Fruit fly (Drosophila melanogaster) whole organism, embryonic: ENCODE results near the gene CG46427.

Experiments
- Adf1 ChIP-seq: fragments of 200-800 bp; sonication (Bioruptor generic); IDR thresholded peaks from 2 replicates; pipeline ENCODE4 v1.3.6; 2022; ENCODE audit warnings: missing biosample characterization, missing genetic modification characterization
- Atf6 ChIP-seq: fragments of 200-800 bp; sonication (Bioruptor generic); IDR thresholded peaks from 2 replicates; pipeline ENCODE4 v1.3.6; 2022; ENCODE audit warnings: missing biosample characterization, missing genetic modification characterization
- B-H1 ChIP-seq: fragments of 200-800 bp; sonication (Bioruptor generic); IDR thresholded peaks from 3 replicates; pipeline ENCODE4 v1.3.6; 2022; ENCODE audit warnings: missing biosample characterization, missing genetic modification characterization
- CG10431 ChIP-seq: fragments of 200-800 bp; sonication (Bioruptor generic); optimal IDR thresholded peaks from 3 replicates; lab custom pipeline; 2018; ENCODE audit warnings: missing biosample characterization, mild to moderate bottlenecking, missing genetic modification characterization
- CG10543 ChIP-seq: fragments of 200-800 bp; sonication (Bioruptor generic); optimal IDR thresholded peaks from 3 replicates; lab custom pipeline; 2017; ENCODE audit warnings: missing biosample characterization, mild to moderate bottlenecking, missing genetic modification characterization, moderate library complexity
- CG11398 ChIP-seq: fragments of 200-800 bp; sonication (Bioruptor generic); optimal IDR thresholded peaks from 2 replicates; lab custom pipeline; 2016; ENCODE audit warnings: missing biosample characterization, missing genetic modification characterization
- CG12659 ChIP-seq: fragments of 200-800 bp; sonication (Bioruptor generic); optimal IDR thresholded peaks from 3 replicates; lab custom pipeline; 2017; ENCODE audit warnings: mild to moderate bottlenecking, missing biosample characterization, missing genetic modification reagents, missing genetic modification characterization
- CG14860 ChIP-seq: fragments of 200-800 bp; sonication (Bioruptor generic); IDR thresholded peaks from 3 replicates; pipeline ENCODE4 v1.3.6; 2022; ENCODE audit warnings: missing biosample characterization, missing genetic modification characterization; ENCODE audit not compliant: partially characterized antibody
- CG2116 ChIP-seq: fragments of 200-800 bp; sonication (Bioruptor generic); optimal IDR thresholded peaks from 3 replicates; lab custom pipeline; 2018; ENCODE audit warnings: missing biosample characterization, mild to moderate bottlenecking, missing genetic modification characterization
- CG2120 ChIP-seq: fragments of 200-800 bp; sonication (Bioruptor generic); optimal IDR thresholded peaks from 3 replicates; lab custom pipeline; 2016; ENCODE audit warnings: missing biosample characterization, missing genetic modification characterization
- CG30020 ChIP-seq: fragments of 200-800 bp; optimal IDR thresholded peaks from 2 replicates; lab custom pipeline; 2019; ENCODE audit warnings: missing biosample characterization, mild to moderate bottlenecking, missing genetic modification characterization, moderate library complexity
- CG30403 ChIP-seq: fragments of 200-800 bp; sonication (Bioruptor generic); optimal IDR thresholded peaks from 3 replicates; lab custom pipeline; 2016; ENCODE audit warnings: missing biosample characterization, missing genetic modification characterization
- CG3065 ChIP-seq: fragments of 200-800 bp; sonication (Bioruptor generic); optimal IDR thresholded peaks from 2 replicates; lab custom pipeline; 2016; ENCODE audit warnings: missing biosample characterization, missing genetic modification characterization
- CG3726 ChIP-seq: fragments of 200-800 bp; sonication (Bioruptor generic); IDR thresholded peaks from 3 replicates; pipeline ENCODE4, ENCODE4 v1.3.6; 2022; ENCODE audit warnings: missing biosample characterization, missing genetic modification characterization
- CG3995 ChIP-seq: fragments of 200-800 bp; sonication (Bioruptor generic); optimal IDR thresholded peaks from 3 replicates; lab custom pipeline; 2016; ENCODE audit warnings: missing biosample characterization, missing genetic modification characterization
- CG4617 ChIP-seq: fragments of 200-800 bp; sonication (Bioruptor generic); optimal IDR thresholded peaks from 3 replicates; lab custom pipeline; 2016; ENCODE audit warnings: missing biosample characterization, missing genetic modification characterization, borderline replicate concordance
- CG6765 ChIP-seq: fragments of 200-800 bp; sonication (Bioruptor generic); optimal IDR thresholded peaks from 3 replicates; lab custom pipeline; 2017; ENCODE audit warnings: missing biosample characterization, mild to moderate bottlenecking, missing genetic modification characterization
- CG7987 ChIP-seq: fragments of 200-800 bp; sonication (Bioruptor generic); optimal IDR thresholded peaks from 2 replicates; lab custom pipeline; 2018; ENCODE audit warnings: missing biosample characterization, mild to moderate bottlenecking, missing genetic modification characterization, moderate library complexity
- CG8765 ChIP-seq: fragments of 200-800 bp; sonication (Bioruptor generic); IDR thresholded peaks from 2 replicates; pipeline ENCODE4 v1.3.6; 2022; ENCODE audit warnings: missing biosample characterization, missing genetic modification characterization
- CG8924 ChIP-seq: fragments of 200-800 bp; optimal IDR thresholded peaks from 3 replicates; lab custom pipeline; 2019; ENCODE audit warnings: missing biosample characterization, mild to moderate bottlenecking, missing genetic modification characterization, moderate library complexity
- D19A ChIP-seq: fragments of 200-800 bp; optimal IDR thresholded peaks from 3 replicates; lab custom pipeline; 2019; ENCODE audit warnings: missing biosample characterization, mild to moderate bottlenecking, missing genetic modification characterization, moderate library complexity
- Doc3 ChIP-seq: fragments of 200-800 bp; sonication (Bioruptor generic); IDR thresholded peaks from 3 replicates; pipeline ENCODE4 v1.3.6; 2022; ENCODE audit warnings: missing biosample characterization, missing genetic modification characterization; ENCODE audit not compliant: partially characterized antibody
- HLH4C ChIP-seq: fragments of 200-800 bp; sonication (Bioruptor generic); IDR thresholded peaks from 3 replicates; pipeline ENCODE4 v1.3.6; 2022; ENCODE audit warnings: missing biosample characterization, missing genetic modification characterization; ENCODE audit not compliant: partially characterized antibody
- Hr51 ChIP-seq, 2 experiments: fragments of 200-800 bp; sonication (Bioruptor generic); optimal IDR thresholded peaks; 2 replicates in 1 of 2; 3 replicates in 1 of 2; lab custom pipeline; 2016 to 2018; ENCODE audit warnings: missing biosample characterization in 2 of 2, missing genetic modification characterization in 2 of 2, mild to moderate bottlenecking in 1 of 2, moderate library complexity in 1 of 2
- Hr78 ChIP-seq, 2 experiments: fragments of 200-800 bp in 1 of 2; fragments of >200 bp in 1 of 2; sonication (Bioruptor generic) in 1 of 2; optimal IDR thresholded peaks; 2 replicates each; lab custom pipeline; 2017 to 2019; ENCODE audit warnings: missing biosample characterization in 2 of 2, missing genetic modification characterization in 2 of 2, mild to moderate bottlenecking in 1 of 2, moderate library complexity in 1 of 2
- NC2β ChIP-seq: fragments of 200-800 bp; sonication (Bioruptor generic); optimal IDR thresholded peaks from 2 replicates; lab custom pipeline; 2016; ENCODE audit warnings: missing biosample characterization, missing genetic modification characterization
- NFAT ChIP-seq: fragments of 200-800 bp; sonication (Bioruptor generic); IDR thresholded peaks from 2 replicates; pipeline ENCODE4 v1.3.6; 2022; ENCODE audit warnings: missing biosample characterization, missing genetic modification characterization
- Opbp ChIP-seq: fragments of 200-800 bp; sonication (Bioruptor generic); IDR thresholded peaks from 3 replicates; pipeline ENCODE4 v1.3.6; 2022; ENCODE audit warnings: missing biosample characterization, missing genetic modification characterization; ENCODE audit not compliant: partially characterized antibody
- Pdp1 ChIP-seq, 2 experiments: fragments of 200-800 bp; sonication (Bioruptor generic); optimal IDR thresholded peaks; 3 replicates each; lab custom pipeline; 2016; ENCODE audit warnings: missing biosample characterization in 2 of 2, missing genetic modification characterization in 2 of 2, mild to moderate bottlenecking in 1 of 2, moderate library complexity in 1 of 2
- amos ChIP-seq: fragments of 200-800 bp; sonication (Bioruptor generic); IDR thresholded peaks from 2 replicates; pipeline ENCODE4 v1.3.6; 2022; ENCODE audit warnings: missing biosample characterization, missing genetic modification characterization; ENCODE audit not compliant: partially characterized antibody
- ato ChIP-seq: fragments of 200-800 bp; sonication (Bioruptor generic); IDR thresholded peaks from 2 replicates; pipeline ENCODE4 v1.3.6; 2022; ENCODE audit warnings: missing biosample characterization, missing genetic modification characterization; ENCODE audit not compliant: partially characterized antibody
- cwo ChIP-seq: fragments of 200-800 bp; sonication (Bioruptor generic); optimal IDR thresholded peaks from 3 replicates; lab custom pipeline; 2017; ENCODE audit warnings: missing biosample characterization, missing genetic modification characterization, mild to moderate bottlenecking, moderate library complexity, missing genetic modification reagents
- ems ChIP-seq: fragments of 200-800 bp; sonication (Bioruptor generic); optimal IDR thresholded peaks from 3 replicates; lab custom pipeline; 2016; ENCODE audit warnings: missing biosample characterization, missing genetic modification characterization
- ftz-f1 ChIP-seq: fragments of 200-800 bp; sonication (Bioruptor generic); optimal IDR thresholded peaks from 2 replicates; lab custom pipeline; 2016; ENCODE audit warnings: missing biosample characterization, missing genetic modification characterization
- gem ChIP-seq: fragments of 200-800 bp; sonication (Bioruptor generic); optimal IDR thresholded peaks from 2 replicates; lab custom pipeline; 2019; ENCODE audit warnings: missing biosample characterization, mild to moderate bottlenecking, missing genetic modification characterization, moderate library complexity
- gfzf ChIP-seq: fragments of 200-800 bp; sonication (Bioruptor generic); optimal IDR thresholded peaks from 2 replicates; lab custom pipeline; 2016; ENCODE audit warnings: missing biosample characterization, mild to moderate bottlenecking, missing genetic modification characterization, moderate library complexity
- hb ChIP-seq: fragments of 200-800 bp; sonication (Bioruptor generic); IDR thresholded peaks from 3 replicates; pipeline ENCODE4 v1.3.6; 2022; ENCODE audit warnings: missing biosample characterization, missing genetic modification characterization; ENCODE audit not compliant: partially characterized antibody
- her ChIP-seq: fragments of 200-800 bp; sonication (Bioruptor generic); optimal IDR thresholded peaks from 2 replicates; lab custom pipeline; 2016; ENCODE audit warnings: missing biosample characterization, missing genetic modification characterization
- insv ChIP-seq, 2 experiments: fragments of 200-800 bp; sonication (Bioruptor generic); optimal IDR thresholded peaks; 3 replicates each; lab custom pipeline; 2016 to 2018; ENCODE audit warnings: missing biosample characterization in 2 of 2, missing genetic modification characterization in 2 of 2
- kay ChIP-seq: fragments of 200-800 bp; sonication (Bioruptor generic); optimal IDR thresholded peaks from 2 replicates; lab custom pipeline; 2016; ENCODE audit warnings: missing biosample characterization, missing genetic modification characterization
- lab ChIP-seq: fragments of 200-800 bp; sonication (Bioruptor generic); optimal IDR thresholded peaks from 3 replicates; lab custom pipeline; 2017; ENCODE audit warnings: missing biosample characterization, missing genetic modification characterization, mild to moderate bottlenecking, moderate library complexity, missing genetic modification reagents
- sd ChIP-seq: fragments of 200-800 bp; sonication (Bioruptor generic); optimal IDR thresholded peaks from 3 replicates; lab custom pipeline; 2018; ENCODE audit warnings: missing biosample characterization, mild to moderate bottlenecking, missing genetic modification characterization, moderate library complexity
- stwl ChIP-seq: fragments of 200-800 bp; sonication (Bioruptor generic); optimal IDR thresholded peaks from 3 replicates; lab custom pipeline; 2018; ENCODE audit warnings: missing biosample characterization, mild to moderate bottlenecking, missing genetic modification characterization, moderate library complexity
- tin ChIP-seq: fragments of 200-800 bp; sonication (Bioruptor generic); optimal IDR thresholded peaks from 3 replicates; lab custom pipeline; 2016; ENCODE audit warnings: missing biosample characterization, missing genetic modification characterization
- tna ChIP-seq: fragments of 200-800 bp; sonication (Bioruptor generic); IDR thresholded peaks from 2 replicates; pipeline ENCODE4 v1.3.6; 2022; ENCODE audit warnings: missing biosample characterization, missing genetic modification characterization; ENCODE audit not compliant: partially characterized antibody
- unc-4 ChIP-seq: fragments of 200-800 bp; sonication (Bioruptor generic); IDR thresholded peaks from 2 replicates; pipeline ENCODE4 v1.3.6; 2022; ENCODE audit warnings: missing biosample characterization, missing genetic modification characterization; ENCODE audit not compliant: partially characterized antibody
- zen2 ChIP-seq: fragments of 200-800 bp; sonication (Bioruptor generic); IDR thresholded peaks from 3 replicates; pipeline ENCODE4 v1.3.6; 2022; ENCODE audit warnings: missing biosample characterization, missing genetic modification characterization; ENCODE audit not compliant: partially characterized antibody

Gene CG46427

DNA sequence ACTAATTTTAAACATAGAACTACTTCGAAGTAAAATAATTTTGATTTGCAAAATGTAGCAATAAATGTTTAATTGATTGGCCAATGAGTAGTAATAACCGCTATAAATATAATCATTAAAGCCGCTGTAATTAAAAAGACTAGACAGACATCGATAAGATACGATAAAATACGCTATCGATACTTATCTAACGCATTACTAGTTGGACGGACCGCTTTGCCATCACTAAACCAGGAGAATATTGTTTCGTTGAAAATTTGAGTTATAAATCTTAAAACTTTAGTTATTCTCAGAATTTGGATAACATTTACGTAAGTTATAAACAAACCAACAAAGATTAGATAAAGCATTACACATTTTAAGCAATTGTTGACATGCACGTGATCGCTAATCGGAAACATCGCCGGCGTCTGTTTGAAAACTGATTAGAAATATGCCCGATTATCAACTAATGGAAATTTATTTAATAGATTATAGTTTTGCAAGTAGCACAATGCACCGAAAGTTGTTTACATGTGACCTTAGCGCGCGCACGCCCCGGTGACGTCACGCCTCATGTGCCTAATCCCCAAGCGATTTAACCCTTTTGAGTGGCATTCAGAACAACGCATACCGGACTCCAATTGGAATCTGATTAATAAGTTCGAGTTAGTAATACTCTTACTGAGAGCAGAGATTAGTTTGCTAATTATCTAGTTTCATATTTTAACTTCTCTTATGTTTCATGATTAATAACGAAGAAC, 633 bp upstream of the CG46427 start, which contains the start of gene Desat1 (continued):
- TF ChIP-seq CG3065, result no peak
- peak; percentile 23 for TF ChIP-seq CG12659 (GFP tag; lab: Kevin White, UChicago)
- peak in 1 of 2 experiments; percentile 41 for TF ChIP-seq Hr78 (GFP tag; optimal IDR thresholded peaks at IDR 0.05; lab: Kevin White, UChicago)
- peak; percentile 8 for TF ChIP-seq ftz-f1 (GFP tag; lab: Kevin White, UChicago)
- TF ChIP-seq amos, result peak; percentile 93; the same call in 1 of the 2 replicates
- peak; percentile 32 for TF ChIP-seq CG30020
- peak; percentile 34 for TF ChIP-seq gfzf (GFP tag; lab: Kevin White, UChicago)
- TF ChIP-seq CG2116 (GFP tag; lab: Kevin White, UChicago), result peak; percentile 87
- TF ChIP-seq Atf6 (GFP tag; lab: Robert Waterston, UW), result no peak
- TF ChIP-seq CG8924, result peak; percentile 34
- TF ChIP-seq CG10431 (GFP tag; lab: Kevin White, UChicago), result no peak
- TF ChIP-seq Pdp1 (GFP tag; optimal IDR thresholded peaks at IDR 0.05; lab: Kevin White, UChicago), result peak in 1 of 2 experiments; percentile 60
- TF ChIP-seq hb (GFP tag; lab: Robert Waterston, UW), result peak; percentile 79
- peak; percentile 8 for TF ChIP-seq CG30403 (GFP tag; lab: Kevin White, UChicago)
- TF ChIP-seq CG4617 (GFP tag; lab: Kevin White, UChicago), result peak; percentile 49
- TF ChIP-seq Adf1 (GFP tag; lab: Robert Waterston, UW), result no peak
- peak; percentile 11 for TF ChIP-seq gem (tag; lab: Kevin White, UChicago)
- peak; percentile 93 for TF ChIP-seq unc-4
- peak; percentile 55 for TF ChIP-seq D19A (tag; lab: Kevin White, UChicago)
- peak; percentile 81 for TF ChIP-seq tna (GFP tag; lab: Robert Waterston, UW)
- TF ChIP-seq CG3995 (GFP tag; lab: Kevin White, UChicago), result peak; percentile 19
- TF ChIP-seq cwo (GFP tag; lab: Kevin White, UChicago), result peak; percentile 80
- no peak for TF ChIP-seq kay (GFP tag; lab: Kevin White, UChicago)
- peak; percentile 80 for TF ChIP-seq CG7987
- TF ChIP-seq her, result no peak
- no peak for TF ChIP-seq ems (GFP tag; lab: Kevin White, UChicago)
- TF ChIP-seq tin, result no peak
- peak; percentile 89 for TF ChIP-seq HLH4C (GFP tag; lab: Robert Waterston, UW)
- TF ChIP-seq NC2β, result peak; percentile 4
- TF ChIP-seq sd, result peak; percentile 29
- TF ChIP-seq CG11398 (GFP tag; lab: Kevin White, UChicago), result no peak
- TF ChIP-seq lab (GFP tag; lab: Kevin White, UChicago), result no peak
- TF ChIP-seq NFAT (GFP tag; lab: Robert Waterston, UW), result peak; percentile 9; the same call in 1 of the 2 replicates
- no peak for TF ChIP-seq B-H1
- TF ChIP-seq CG10543 (GFP tag; lab: Kevin White, UChicago), result peak; percentile 31
- no peak for TF ChIP-seq Hr51 (GFP tag; optimal IDR thresholded peaks at IDR 0.05; lab: Kevin White, UChicago)
- TF ChIP-seq CG3726 (GFP tag; lab: Robert Waterston, UW), result no peak
- peak; percentile 51 for TF ChIP-seq CG2120 (GFP tag; lab: Kevin White, UChicago)
- peak; percentile 86 for TF ChIP-seq stwl (tag; lab: Kevin White, UChicago)
- TF ChIP-seq ato (GFP tag; lab: Robert Waterston, UW), result peak; percentile 86
- TF ChIP-seq insv (GFP tag; optimal IDR thresholded peaks at IDR 0.05; lab: Kevin White, UChicago), result peak; percentile 86 to 97
- no peak for TF ChIP-seq CG8765
- peak; percentile 93 for TF ChIP-seq Opbp (GFP tag; lab: Robert Waterston, UW)
- TF ChIP-seq Doc3 (GFP tag; lab: Robert Waterston, UW), result peak; percentile 90
- TF ChIP-seq CG6765 (GFP tag; lab: Kevin White, UChicago), result peak; percentile 14
- peak; percentile 81 for TF ChIP-seq CG14860 (GFP tag; lab: Robert Waterston, UW)
- peak; percentile 88 for TF ChIP-seq zen2 (GFP tag; lab: Robert Waterston, UW)
